Worm (Caenorhabditis elegans) whole organism, late embryonic: ENCODE measurements around the gene lin-39.
A peak's percentile ranks its signal among the peaks of the same experiment; 100 is the strongest.

Experiments
- C08G9.2 ChIP-seq: sonication (generic microtip); optimal IDR thresholded peaks from 2 replicates; lab custom pipeline; 2016; ENCODE audit warnings: mild to moderate bottlenecking, missing genetic modification characterization, moderate library complexity, missing compliant biosample characterization
- C38D4.7 ChIP-seq: fragments of 200-800 bp; sonication (Bioruptor generic); optimal IDR thresholded peaks from 2 replicates; lab custom pipeline; 2018; ENCODE audit warnings: mild to moderate bottlenecking, missing genetic modification characterization, moderate library complexity, missing compliant biosample characterization
- F13H6.1 ChIP-seq: sonication (generic microtip); optimal IDR thresholded peaks from 2 replicates; lab custom pipeline; 2016; ENCODE audit warnings: missing genetic modification characterization, missing compliant biosample characterization
- K09A11.1 ChIP-seq: sonication (generic microtip); optimal IDR thresholded peaks from 2 replicates; lab custom pipeline; 2017; ENCODE audit warnings: antibody characterized with exemption, mild to moderate bottlenecking, missing genetic modification characterization, missing compliant biosample characterization; ENCODE audit not compliant: insufficient read depth
- T23F11.4 ChIP-seq: fragments of 200-800 bp; sonication (Bioruptor generic); optimal IDR thresholded peaks from 2 replicates; lab custom pipeline; 2018; ENCODE audit warnings: mild to moderate bottlenecking, missing genetic modification characterization, missing compliant biosample characterization
- Y22D7AL.16 ChIP-seq: sonication (generic microtip); optimal IDR thresholded peaks from 2 replicates; lab custom pipeline; 2016; ENCODE audit warnings: missing genetic modification characterization, missing compliant biosample characterization
- ahr-1 ChIP-seq: sonication (generic microtip); optimal IDR thresholded peaks from 2 replicates; lab custom pipeline; 2016; ENCODE audit warnings: missing genetic modification characterization, missing compliant biosample characterization
- ceh-14 ChIP-seq: sonication (generic microtip); optimal IDR thresholded peaks from 2 replicates; lab custom pipeline; 2016; ENCODE audit warnings: missing genotype, missing genetic modification characterization, missing compliant biosample characterization
- ceh-18 ChIP-seq: sonication (generic microtip); optimal IDR thresholded peaks from 2 replicates; lab custom pipeline; 2016; ENCODE audit warnings: missing genetic modification characterization, missing compliant biosample characterization
- ceh-19 ChIP-seq: fragments of 200-800 bp; sonication (Bioruptor generic); optimal IDR thresholded peaks from 2 replicates; lab custom pipeline; 2018; ENCODE audit warnings: mild to moderate bottlenecking, missing genetic modification characterization, missing compliant biosample characterization
- ceh-2 ChIP-seq: sonication (generic microtip); optimal IDR thresholded peaks from 2 replicates; lab custom pipeline; 2016; ENCODE audit warnings: missing genotype, missing genetic modification characterization, missing compliant biosample characterization
- ceh-31 ChIP-seq: sonication (generic microtip); optimal IDR thresholded peaks from 2 replicates; lab custom pipeline; 2016; ENCODE audit warnings: missing genetic modification characterization, missing compliant biosample characterization
- ceh-34 ChIP-seq: sonication (generic microtip); optimal IDR thresholded peaks from 2 replicates; lab custom pipeline; 2016; ENCODE audit warnings: mild to moderate bottlenecking, missing genetic modification characterization, missing compliant biosample characterization
- ceh-45 ChIP-seq: fragments of 200-800 bp; sonication (Bioruptor generic); IDR thresholded peaks from 2 replicates; pipeline ENCODE4 v1.3.6; 2022; ENCODE audit warnings: missing genetic modification reagents, missing genetic modification characterization, missing compliant biosample characterization
- ceh-6 ChIP-seq: fragments of 200-800 bp; sonication (Bioruptor generic); optimal IDR thresholded peaks from 2 replicates; lab custom pipeline; 2018; ENCODE audit warnings: mild to moderate bottlenecking, missing genetic modification characterization, missing compliant biosample characterization
- ceh-9 ChIP-seq: sonication (generic microtip); optimal IDR thresholded peaks from 2 replicates; lab custom pipeline; 2016; ENCODE audit warnings: mild to moderate bottlenecking, missing genetic modification characterization, inconsistent platforms, missing compliant biosample characterization
- che-1 ChIP-seq: sonication (generic microtip); optimal IDR thresholded peaks from 2 replicates; lab custom pipeline; 2016; ENCODE audit warnings: mild to moderate bottlenecking, missing genetic modification characterization, missing compliant biosample characterization
- dve-1 ChIP-seq: sonication (generic microtip); optimal IDR thresholded peaks from 2 replicates; lab custom pipeline; 2017; ENCODE audit warnings: antibody characterized with exemption, mild to moderate bottlenecking, missing genetic modification characterization, missing compliant biosample characterization
- elt-2 ChIP-seq: sonication (generic microtip); optimal IDR thresholded peaks from 2 replicates; lab custom pipeline; 2016; ENCODE audit warnings: missing genetic modification reagents, missing genetic modification characterization, missing compliant biosample characterization
- elt-4 ChIP-seq: sonication (generic microtip); optimal IDR thresholded peaks from 2 replicates; lab custom pipeline; 2016; ENCODE audit warnings: missing genetic modification characterization, missing compliant biosample characterization
- ets-4 ChIP-seq: sonication (generic microtip); optimal IDR thresholded peaks from 2 replicates; lab custom pipeline; 2016; ENCODE audit warnings: missing genetic modification characterization, missing compliant biosample characterization
- eyg-1 ChIP-seq: sonication (generic microtip); optimal IDR thresholded peaks from 2 replicates; lab custom pipeline; 2016; ENCODE audit warnings: missing genotype, missing genetic modification characterization, missing compliant biosample characterization
- fax-1 ChIP-seq: sonication (generic microtip); optimal IDR thresholded peaks from 2 replicates; lab custom pipeline; 2016; ENCODE audit warnings: missing genotype, missing genetic modification characterization, missing compliant biosample characterization
- fkh-10 ChIP-seq: fragments of 150-350 bp; optimal IDR thresholded peaks from 2 replicates; lab custom pipeline; 2014; ENCODE audit warnings: missing biosample characterization, missing genetic modification reagents, missing genetic modification characterization
- gmeb-2 ChIP-seq: sonication (generic microtip); optimal IDR thresholded peaks from 2 replicates; lab custom pipeline; 2016; ENCODE audit warnings: missing genetic modification characterization, inconsistent platforms, missing compliant biosample characterization
- hlh-13 ChIP-seq: fragments of 200-800 bp; sonication (Bioruptor generic); optimal IDR thresholded peaks from 2 replicates; lab custom pipeline; 2018; ENCODE audit warnings: mild to moderate bottlenecking, missing genetic modification characterization, missing compliant biosample characterization
- hlh-15 ChIP-seq: sonication (generic microtip); optimal IDR thresholded peaks from 2 replicates; lab custom pipeline; 2016; ENCODE audit warnings: missing genetic modification characterization, missing compliant biosample characterization
- hlh-30 ChIP-seq: sonication (generic microtip); optimal IDR thresholded peaks from 2 replicates; lab custom pipeline; 2017; ENCODE audit warnings: antibody characterized with exemption, missing genetic modification characterization, missing compliant biosample characterization; ENCODE audit not compliant: insufficient read depth
- hlh-6 ChIP-seq: sonication (generic microtip); optimal IDR thresholded peaks from 2 replicates; lab custom pipeline; 2016; ENCODE audit warnings: missing genotype, missing genetic modification characterization, missing compliant biosample characterization
- hlh-8 ChIP-seq: sonication (generic microtip); optimal IDR thresholded peaks from 2 replicates; lab custom pipeline; 2016; ENCODE audit warnings: missing genotype, missing genetic modification characterization, missing compliant biosample characterization
- lim-6 ChIP-seq: sonication (generic microtip); optimal IDR thresholded peaks from 2 replicates; lab custom pipeline; 2016; ENCODE audit warnings: missing genetic modification characterization, missing compliant biosample characterization
- madf-2 ChIP-seq: sonication (generic microtip); optimal IDR thresholded peaks from 2 replicates; lab custom pipeline; 2017; ENCODE audit warnings: missing genetic modification characterization, missing compliant biosample characterization
- nfya-1 ChIP-seq: sonication (generic microtip); optimal IDR thresholded peaks from 2 replicates; lab custom pipeline; 2017; ENCODE audit warnings: missing genetic modification characterization, mild to moderate bottlenecking, missing compliant biosample characterization, antibody characterized with exemption, moderate library complexity
- nhr-232 ChIP-seq: sonication (generic microtip); optimal IDR thresholded peaks from 2 replicates; lab custom pipeline; 2016; ENCODE audit warnings: missing genetic modification characterization, missing compliant biosample characterization
- odd-2 ChIP-seq: sonication (generic microtip); optimal IDR thresholded peaks from 2 replicates; lab custom pipeline; 2017; ENCODE audit warnings: antibody characterized with exemption, mild to moderate bottlenecking, missing genetic modification characterization, missing compliant biosample characterization
- pax-1 ChIP-seq: fragments of 150-350 bp; optimal IDR thresholded peaks from 2 replicates; lab custom pipeline; 2014; ENCODE audit warnings: missing biosample characterization, missing genetic modification characterization
- pha-4 ChIP-seq: fragments of 150-350 bp; optimal IDR thresholded peaks from 2 replicates; lab custom pipeline; 2018; ENCODE audit warnings: missing biosample characterization, missing genetic modification reagents, missing genetic modification characterization
- pqm-1 ChIP-seq: sonication (generic microtip); optimal IDR thresholded peaks from 2 replicates; lab custom pipeline; 2016; ENCODE audit warnings: missing genetic modification characterization, missing compliant biosample characterization
- ref-2 ChIP-seq: sonication (generic microtip); optimal IDR thresholded peaks from 2 replicates; lab custom pipeline; 2016; ENCODE audit warnings: missing genetic modification characterization, missing compliant biosample characterization
- rnt-1 ChIP-seq: sonication (generic microtip); optimal IDR thresholded peaks from 2 replicates; lab custom pipeline; 2016; ENCODE audit warnings: missing genetic modification characterization, missing compliant biosample characterization
- sdc-2 ChIP-seq: sonication (generic microtip); optimal IDR thresholded peaks from 2 replicates; lab custom pipeline; 2016; ENCODE audit warnings: missing genotype, missing genetic modification characterization, missing compliant biosample characterization
- tbx-2 ChIP-seq: sonication (generic microtip); optimal IDR thresholded peaks from 2 replicates; lab custom pipeline; 2016; ENCODE audit warnings: missing genetic modification characterization, missing compliant biosample characterization
- unc-42 ChIP-seq: sonication (generic microtip); optimal IDR thresholded peaks from 2 replicates; lab custom pipeline; 2016; ENCODE audit warnings: missing genotype, missing genetic modification characterization, missing compliant biosample characterization
- unc-55 ChIP-seq: sonication (generic microtip); optimal IDR thresholded peaks from 2 replicates; lab custom pipeline; 2017; ENCODE audit warnings: missing biosample characterization, missing genetic modification reagents, missing genetic modification characterization
- unc-86 ChIP-seq: sonication (generic microtip); optimal IDR thresholded peaks from 2 replicates; lab custom pipeline; 2016; ENCODE audit warnings: missing genetic modification characterization, missing compliant biosample characterization
- zip-5 ChIP-seq: sonication (generic microtip); optimal IDR thresholded peaks from 2 replicates; lab custom pipeline; 2016; ENCODE audit warnings: missing genetic modification characterization, missing compliant biosample characterization
- ztf-16 ChIP-seq: sonication (generic microtip); optimal IDR thresholded peaks from 2 replicates; lab custom pipeline; 2017; ENCODE audit warnings: missing genetic modification characterization, missing compliant biosample characterization

Gene lin-39

ce11 chrIII:7498346-7498745 lies 38.1 kb downstream of the lin-39 start:
- TF ChIP-seq ceh-9, result no peak
- TF ChIP-seq madf-2 (tag; lab: Kevin White, UChicago), result no peak
- TF ChIP-seq C08G9.2 (tag; lab: Kevin White, UChicago), result no peak
- peak; percentile 56 for TF ChIP-seq hlh-8 (tag; lab: Kevin White, UChicago)
- TF ChIP-seq ceh-2 (tag; lab: Kevin White, UChicago), result no peak
- TF ChIP-seq rnt-1 (tag; lab: Kevin White, UChicago), result peak; percentile 67
- TF ChIP-seq pax-1 (tag; lab: Kevin White, UChicago), result no peak
- no peak for TF ChIP-seq unc-86 (tag; lab: Kevin White, UChicago)
- TF ChIP-seq elt-2 (tag; lab: Kevin White, UChicago), result peak; percentile 89
- peak; percentile 69 for TF ChIP-seq ceh-31 (tag; lab: Kevin White, UChicago)
- TF ChIP-seq ahr-1 (tag; lab: Kevin White, UChicago), result no peak
- TF ChIP-seq tbx-2 (tag; lab: Kevin White, UChicago), result peak; percentile 65
- TF ChIP-seq Y22D7AL.16, result no peak
- TF ChIP-seq ceh-18 (tag; lab: Kevin White, UChicago), result peak; percentile 81
- no peak for TF ChIP-seq fax-1 (tag; lab: Kevin White, UChicago)
- no peak for TF ChIP-seq pha-4 (tag; lab: Kevin White, UChicago)
- TF ChIP-seq hlh-30 (tag; lab: Kevin White, UChicago), result peak; percentile 49
- TF ChIP-seq sdc-2, result no peak
- no peak for TF ChIP-seq che-1 (tag; lab: Kevin White, UChicago)
- no peak for TF ChIP-seq eyg-1
- peak; percentile 62 for TF ChIP-seq unc-42
- TF ChIP-seq nfya-1 (tag; lab: Kevin White, UChicago), result peak; percentile 84
- no peak for TF ChIP-seq fkh-10 (GFP tag; lab: Kevin White, UChicago)
- no peak for TF ChIP-seq zip-5 (tag; lab: Kevin White, UChicago)
- TF ChIP-seq ref-2 (tag; lab: Kevin White, UChicago), result peak; percentile 71
- peak; percentile 16 for TF ChIP-seq T23F11.4 (GFP tag; lab: Kevin White, UChicago)
- no peak for TF ChIP-seq lim-6 (tag; lab: Kevin White, UChicago)
- TF ChIP-seq elt-4, result no peak
- no peak for TF ChIP-seq hlh-13
- peak; percentile 25 for TF ChIP-seq ceh-19 (GFP tag; lab: Kevin White, UChicago)
- TF ChIP-seq C38D4.7 (GFP tag; lab: Kevin White, UChicago), result no peak
- no peak for TF ChIP-seq pqm-1
- peak; percentile 71 for TF ChIP-seq unc-55
- peak; percentile 26 for TF ChIP-seq ets-4
- TF ChIP-seq hlh-6 (tag; lab: Kevin White, UChicago), result no peak
- TF ChIP-seq ceh-14, result peak; percentile 50
- TF ChIP-seq odd-2, result no peak
- TF ChIP-seq ceh-34 (tag; lab: Kevin White, UChicago), result peak; percentile 71
- peak; percentile 81 for TF ChIP-seq dve-1 (tag; lab: Kevin White, UChicago)
- no peak for TF ChIP-seq K09A11.1 (tag; lab: Kevin White, UChicago)

DNA sequence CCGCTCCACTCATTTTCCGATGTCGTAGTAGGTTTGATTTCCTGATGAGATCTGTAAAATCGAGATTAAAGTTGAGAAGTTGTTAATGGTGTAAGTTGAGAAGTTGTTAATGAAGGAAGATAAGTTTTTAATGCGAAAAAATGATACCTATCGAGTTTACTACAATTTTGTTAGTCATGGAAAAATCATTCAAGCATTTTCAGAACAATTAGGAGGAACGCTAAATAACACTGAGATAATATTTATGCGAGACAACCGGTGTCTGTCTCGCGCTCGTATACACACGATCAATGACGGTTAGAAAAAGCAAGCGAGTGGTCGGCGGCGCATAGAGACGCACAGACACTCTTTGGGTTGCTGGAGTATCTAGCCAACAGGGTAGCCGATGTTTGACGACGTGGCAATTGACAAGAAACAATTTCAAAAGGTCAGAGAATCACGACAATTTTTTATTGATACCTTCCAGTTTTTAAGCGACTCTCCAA lies 38.6 kb downstream of the lin-39 start, which contains the start of gene cgh-1:
cgh-1 (minus strand) TSS at position 51 of the 485 bp plus-strand sequence.
- no peak for TF ChIP-seq ceh-14
- TF ChIP-seq ceh-6 (GFP tag; lab: Kevin White, UChicago), result no peak
- no peak for TF ChIP-seq gmeb-2 (tag; lab: Kevin White, UChicago)
- no peak for TF ChIP-seq ztf-16
- TF ChIP-seq ceh-45 (GFP tag; lab: Robert Waterston, UW), result no peak
- TF ChIP-seq hlh-30 (tag; lab: Kevin White, UChicago), result no peak
- TF ChIP-seq F13H6.1 (tag; lab: Kevin White, UChicago), result no peak
- TF ChIP-seq hlh-15, result no peak
- no peak for TF ChIP-seq nhr-232 (tag; lab: Kevin White, UChicago)
- TF ChIP-seq ceh-18 (tag; lab: Kevin White, UChicago), result no peak
- TF ChIP-seq, all 69 proteins: peak for 0
